Fruit fly (Drosophila melanogaster) whole organism, embryonic: ENCODE data around the gene tplus3b.

Source experiments
- CG14860 ChIP-seq: fragments of 200-800 bp; sonication (Bioruptor generic); IDR thresholded peaks from 3 replicates; pipeline ENCODE4 v1.3.6; 2022; ENCODE audit warnings: missing biosample characterization, missing genetic modification characterization; ENCODE audit not compliant: partially characterized antibody
- CG16813 ChIP-seq: fragments of 200-800 bp; sonication (Bioruptor generic); IDR thresholded peaks from 3 replicates; pipeline ENCODE4 v1.3.6; 2022; ENCODE audit warnings: missing biosample characterization, missing genetic modification characterization; ENCODE audit not compliant: partially characterized antibody
- CG17328 ChIP-seq: fragments of 200-800 bp; sonication (Bioruptor generic); IDR thresholded peaks from 2 replicates; pipeline ENCODE4 v1.3.6; 2022; ENCODE audit warnings: missing biosample characterization, missing genetic modification characterization
- CG2199 ChIP-seq: fragments of 200-800 bp; sonication (Bioruptor generic); IDR thresholded peaks from 3 replicates; pipeline ENCODE4 v1.3.6; 2022; ENCODE audit warnings: missing biosample characterization, missing genetic modification characterization
- CG3281 ChIP-seq: fragments of 200-800 bp; sonication (Bioruptor generic); optimal IDR thresholded peaks from 3 replicates; lab custom pipeline; 2017; ENCODE audit warnings: missing biosample characterization, mild to moderate bottlenecking, missing genetic modification characterization
- CG34376 ChIP-seq: fragments of 200-800 bp; sonication (Bioruptor generic); optimal IDR thresholded peaks from 2 replicates; lab custom pipeline; 2018; ENCODE audit warnings: missing biosample characterization, mild to moderate bottlenecking, missing genetic modification characterization
- CG3726 ChIP-seq: fragments of 200-800 bp; sonication (Bioruptor generic); IDR thresholded peaks from 3 replicates; pipeline ENCODE4, ENCODE4 v1.3.6; 2022; ENCODE audit warnings: missing biosample characterization, missing genetic modification characterization
- CG7271 ChIP-seq: fragments of 200-800 bp; sonication (Bioruptor generic); optimal IDR thresholded peaks from 2 replicates; lab custom pipeline; 2018; ENCODE audit warnings: missing biosample characterization, mild to moderate bottlenecking, missing genetic modification characterization, moderate library complexity
- CG7357 ChIP-seq: fragments of 200-800 bp; sonication (Bioruptor generic); IDR thresholded peaks from 3 replicates; pipeline ENCODE4 v1.3.6; 2022; ENCODE audit warnings: missing biosample characterization, missing genetic modification characterization
- CG7963 ChIP-seq: fragments of 200-800 bp; sonication (Bioruptor generic); IDR thresholded peaks from 3 replicates; pipeline ENCODE4 v1.3.6; 2022; ENCODE audit warnings: missing biosample characterization, missing genetic modification characterization; ENCODE audit not compliant: partially characterized antibody
- CG8290 ChIP-seq, 3 experiments: fragments of 200-800 bp; sonication (Bioruptor generic); optimal IDR thresholded peaks; 2 replicates each; lab custom pipeline; 2016 to 2019; ENCODE audit warnings: missing biosample characterization in 3 of 3, missing genetic modification characterization in 3 of 3, mild to moderate bottlenecking in 2 of 3, moderate library complexity in 1 of 3
- HLH4C ChIP-seq: fragments of 200-800 bp; sonication (Bioruptor generic); IDR thresholded peaks from 3 replicates; pipeline ENCODE4 v1.3.6; 2022; ENCODE audit warnings: missing biosample characterization, missing genetic modification characterization; ENCODE audit not compliant: partially characterized antibody
- Stat92E ChIP-seq, 3 experiments: fragments of >200 bp in 2 of 3; fragments of 200-800 bp in 1 of 3; sonication (Bioruptor generic) in 1 of 3; optimal IDR thresholded peaks; 2 replicates each; lab custom pipeline; 2017 to 2019; ENCODE audit warnings: missing biosample characterization in 3 of 3, missing genetic modification characterization in 3 of 3, mild to moderate bottlenecking in 1 of 3, moderate library complexity in 1 of 3
- Taf1 ChIP-seq: fragments of 200-800 bp; sonication (Bioruptor generic); IDR thresholded peaks from 2 replicates; pipeline ENCODE4 v1.3.6; 2022; ENCODE audit warnings: missing biosample characterization, missing genetic modification characterization
- amos ChIP-seq: fragments of 200-800 bp; sonication (Bioruptor generic); IDR thresholded peaks from 2 replicates; pipeline ENCODE4 v1.3.6; 2022; ENCODE audit warnings: missing biosample characterization, missing genetic modification characterization; ENCODE audit not compliant: partially characterized antibody
- da ChIP-seq: fragments of 200-800 bp; sonication (Bioruptor generic); optimal IDR thresholded peaks from 2 replicates; lab custom pipeline; 2016; ENCODE audit warnings: missing biosample characterization, missing genetic modification characterization
- gem ChIP-seq: fragments of 200-800 bp; sonication (Bioruptor generic); optimal IDR thresholded peaks from 2 replicates; lab custom pipeline; 2019; ENCODE audit warnings: missing biosample characterization, mild to moderate bottlenecking, missing genetic modification characterization, moderate library complexity
- grn ChIP-seq: fragments of 200-800 bp; sonication (Bioruptor generic); optimal IDR thresholded peaks from 3 replicates; lab custom pipeline; 2017; ENCODE audit warnings: missing biosample characterization, missing genetic modification characterization
- gsb-n ChIP-seq: fragments of 200-800 bp; sonication (Bioruptor generic); optimal IDR thresholded peaks from 3 replicates; lab custom pipeline; 2018; ENCODE audit warnings: missing biosample characterization, mild to moderate bottlenecking, missing genetic modification characterization
- lbe ChIP-seq: fragments of 200-800 bp; sonication (Bioruptor generic); optimal IDR thresholded peaks from 2 replicates; lab custom pipeline; 2016; ENCODE audit warnings: missing biosample characterization, mild to moderate bottlenecking, missing genetic modification characterization
- nerfin-2 ChIP-seq: fragments of 200-800 bp; sonication (Bioruptor generic); IDR thresholded peaks from 2 replicates; pipeline ENCODE4 v1.3.6; 2022; ENCODE audit warnings: missing biosample characterization, missing genetic modification characterization; ENCODE audit not compliant: partially characterized antibody
- row ChIP-seq: fragments of 200-800 bp; sonication (Bioruptor generic); IDR thresholded peaks from 3 replicates; pipeline ENCODE4 v1.3.6; 2022; ENCODE audit warnings: missing biosample characterization, missing genetic modification characterization
- tll ChIP-seq, 2 experiments: fragments of 200-800 bp in 1 of 2; fragments of >200 bp in 1 of 2; sonication (Bioruptor generic) in 1 of 2; optimal IDR thresholded peaks; 2 replicates each; lab custom pipeline; 2017 to 2019; ENCODE audit warnings: missing biosample characterization in 2 of 2, missing genetic modification characterization in 2 of 2, mild to moderate bottlenecking in 1 of 2, moderate library complexity in 1 of 2
- twi ChIP-seq: fragments of 200-800 bp; optimal IDR thresholded peaks from 2 replicates; lab custom pipeline; 2019; ENCODE audit warnings: missing biosample characterization, mild to moderate bottlenecking, missing genetic modification characterization, moderate library complexity
- zf30C ChIP-seq: fragments of 200-800 bp; sonication (Bioruptor generic); optimal IDR thresholded peaks from 3 replicates; lab custom pipeline; 2018; ENCODE audit warnings: missing biosample characterization, mild to moderate bottlenecking, missing genetic modification characterization

The tplus3b gene

DNA sequence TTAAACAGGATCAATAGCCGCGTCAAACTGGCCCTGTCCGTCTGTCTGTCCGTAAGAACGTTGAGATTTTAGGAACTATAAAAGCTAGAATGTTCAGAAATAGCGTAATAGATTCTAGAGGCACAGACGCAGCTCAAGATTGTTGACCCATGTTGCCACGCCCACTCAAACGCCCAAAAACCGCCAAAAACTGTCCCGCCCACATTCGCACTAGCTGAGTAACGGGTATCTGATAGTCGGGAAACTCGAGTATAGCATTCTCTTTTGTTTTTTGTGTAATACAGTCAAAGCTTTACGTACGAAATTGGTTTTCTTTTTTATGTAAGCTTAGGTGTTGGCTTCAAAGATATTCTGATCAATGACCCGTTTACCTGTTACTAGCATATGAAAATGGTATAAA lies 44.3 kb downstream of the tplus3b start:
- no peak for TF ChIP-seq CG34376 (GFP tag; lab: Kevin White, UChicago)
- TF ChIP-seq grn (GFP tag; lab: Kevin White, UChicago) = no peak
- no peak for TF ChIP-seq row (GFP tag; lab: Robert Waterston, UW)
- no peak for TF ChIP-seq CG17328
- no peak for TF ChIP-seq Taf1 (GFP tag; lab: Robert Waterston, UW)
- TF ChIP-seq CG16813 (GFP tag; lab: Robert Waterston, UW) = peak; percentile 57
- no peak for TF ChIP-seq zf30C (GFP tag; lab: Kevin White, UChicago)
- no peak for TF ChIP-seq tll (GFP tag; optimal IDR thresholded peaks at IDR 0.05; lab: Kevin White, UChicago)
- TF ChIP-seq da (GFP tag; lab: Kevin White, UChicago) = no peak
- TF ChIP-seq HLH4C (GFP tag; lab: Robert Waterston, UW) = peak; percentile 51; the same call in 2 of the 3 replicates
- TF ChIP-seq CG3726 = no peak
- peak; percentile 36; the same call in 1 of the 3 replicates for TF ChIP-seq CG14860
- peak; percentile 57; the same call in 1 of the 3 replicates for TF ChIP-seq CG7963 (GFP tag; lab: Robert Waterston, UW)
- peak; percentile 23; the same call in 1 of the 2 replicates for TF ChIP-seq nerfin-2 (GFP tag; lab: Robert Waterston, UW)
- TF ChIP-seq CG8290 (GFP tag; optimal IDR thresholded peaks at IDR 0.05; lab: Kevin White, UChicago) = no peak
- no peak for TF ChIP-seq CG8290 (tag; optimal IDR thresholded peaks at IDR 0.05; lab: Kevin White, UChicago)
- 0 out of 2 replicates have a peak, but pooled peaks have one; percentile 7 for TF ChIP-seq amos (GFP tag; lab: Robert Waterston, UW)
- no peak for TF ChIP-seq CG2199 (GFP tag; lab: Robert Waterston, UW)
- no peak for TF ChIP-seq CG3281 (GFP tag; lab: Kevin White, UChicago)

dm6 chr2L:22054202-22054601 lies 50.0 kb downstream of the tplus3b start, which contains the start of gene CG34173:
Gene CG34173, minus strand, starts transcription at chr2L:22054302.
- TF ChIP-seq CG7271 (tag; lab: Kevin White, UChicago) (no peak), CG7357 (GFP tag; lab: Robert Waterston, UW) (no peak), lbe (GFP tag; lab: Kevin White, UChicago) (no peak), gem (no peak), Stat92E (GFP tag; optimal IDR thresholded peaks at IDR 0.05; lab: Kevin White, UChicago) (no peak), twi (tag; lab: Kevin White, UChicago) (no peak), gsb-n (tag; lab: Kevin White, UChicago) (no peak)
